Fruit fly (Drosophila melanogaster): ENCODE results near the gene CG45089.

CG45089 gene

DNA sequence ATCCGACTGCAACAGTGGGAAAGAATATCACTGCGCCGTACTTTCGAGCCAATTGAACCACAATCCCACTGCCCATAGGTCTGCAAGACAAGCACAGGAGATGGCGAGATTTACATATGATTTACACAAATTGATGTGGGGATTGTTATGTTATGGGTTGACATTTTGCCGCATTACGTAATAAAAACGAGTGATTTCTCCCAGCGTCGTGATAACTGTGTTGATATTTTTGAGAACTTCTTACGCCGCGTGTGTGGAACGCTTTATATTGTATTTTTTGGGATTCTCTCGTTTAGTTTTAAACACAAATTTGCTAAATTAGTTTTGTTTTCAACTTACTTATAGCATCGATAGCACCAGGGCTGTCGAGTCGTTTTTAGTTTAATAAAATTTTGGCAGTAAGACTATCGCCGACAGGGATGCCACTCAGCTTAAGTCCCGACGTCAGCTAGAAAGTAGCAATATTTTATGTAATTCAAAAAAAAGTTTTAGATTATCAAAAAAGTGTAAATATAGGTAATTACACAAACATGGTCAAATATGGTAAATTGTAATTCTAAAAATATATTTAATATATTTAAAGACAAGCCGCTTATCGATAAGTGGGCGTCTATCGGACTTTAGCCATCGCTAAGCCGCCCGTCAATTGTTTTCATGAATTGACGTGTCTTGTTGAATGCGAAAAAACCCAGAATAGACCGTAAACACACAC, at the start of gene CG45089, which contains the start of the genes ND-MNLL and p115 (continued):
- TF ChIP-seq CG8388 (GFP tag; optimal IDR thresholded peaks at IDR 0.05) (peak; percentile 52), CG6683 (GFP tag; optimal IDR thresholded peaks at IDR 0.05) (peak; percentile 0), CG14014 (GFP tag; IDR thresholded peaks at IDR 0.05) (peak; percentile 47; the same call in 1 of the 2 replicates), CG30020 (tag; optimal IDR thresholded peaks at IDR 0.05) (peak; percentile 67), CG14710 (tag; optimal IDR thresholded peaks at IDR 0.05) (peak; percentile 77), nerfin-1 (tag; optimal IDR thresholded peaks at IDR 0.05) (peak; percentile 41), NC2β (GFP tag; optimal IDR thresholded peaks at IDR 0.05) (peak; percentile 12), CG15514 (GFP tag; optimal IDR thresholded peaks at IDR 0.05) (peak; percentile 66), CG14667 (GFP tag; IDR thresholded peaks at IDR 0.05) (peak; percentile 25; the same call in 1 of the 2 replicates), CG12659 (GFP tag; optimal IDR thresholded peaks at IDR 0.05) (peak; percentile 68), CG13894 (tag; optimal IDR thresholded peaks at IDR 0.05) (peak; percentile 72), Dp (GFP tag; optimal IDR thresholded peaks at IDR 0.05) (peak; percentile 35), amos (GFP tag; IDR thresholded peaks at IDR 0.05; ENCODE audit: partially characterized antibody) (peak; percentile 57), CG16815 (GFP tag; optimal IDR thresholded peaks at IDR 0.05) (peak; percentile 8), mirr (GFP tag; optimal IDR thresholded peaks at IDR 0.05) (no peak), CG33557 (GFP tag; optimal IDR thresholded peaks at IDR 0.05) (peak; percentile 29), HLH4C (GFP tag; IDR thresholded peaks at IDR 0.05; ENCODE audit: partially characterized antibody) (peak; percentile 45), ac (GFP tag; optimal IDR thresholded peaks at IDR 0.05) (no peak), Bgb (GFP tag; IDR thresholded peaks at IDR 0.05; ENCODE audit: partially characterized antibody) (peak; percentile 42), CG1603 (tag; optimal IDR thresholded peaks at IDR 0.05) (peak; percentile 27), Dll (GFP tag; IDR thresholded peaks at IDR 0.05; ENCODE audit: partially characterized antibody) (peak; percentile 83), unpg (GFP tag; optimal IDR thresholded peaks at IDR 0.05) (peak; percentile 60), CG4617 (GFP tag; optimal IDR thresholded peaks at IDR 0.05; ENCODE audit: borderline replicate concordance) (peak; percentile 56), Camta (GFP tag; optimal IDR thresholded peaks at IDR 0.05) (no peak), Atf3 (GFP tag; optimal IDR thresholded peaks at IDR 0.05) (no peak), Drgx (GFP tag; IDR thresholded peaks at IDR 0.05) (0 out of 2 replicates have a peak, but pooled peaks have one; percentile 20), emc (GFP tag; optimal IDR thresholded peaks at IDR 0.05) (no peak), chif (GFP tag; optimal IDR thresholded peaks at IDR 0.05) (peak in 1 of 2 experiments; percentile 31), gro (GFP tag; optimal IDR thresholded peaks at IDR 0.05) (peak; percentile 20), Vsx1 (GFP tag; optimal IDR thresholded peaks at IDR 0.05) (no peak), Asciz (GFP tag; optimal IDR thresholded peaks at IDR 0.05) (no peak), cato (GFP tag; optimal IDR thresholded peaks at IDR 0.05; ENCODE audit: borderline replicate concordance) (peak; percentile 26), CG10462 (GFP tag; optimal IDR thresholded peaks at IDR 0.05) (peak; percentile 24), D (optimal IDR thresholded peaks at IDR 0.05) (no peak), D (GFP tag; optimal IDR thresholded peaks at IDR 0.05) (no peak), CG18011 (GFP tag; optimal IDR thresholded peaks at IDR 0.05) (peak; percentile 29), ham (GFP tag; IDR thresholded peaks at IDR 0.05) (no peak), CG7786 (GFP tag; optimal IDR thresholded peaks at IDR 0.05) (peak; percentile 11), CG17361 (GFP tag; IDR thresholded peaks at IDR 0.05) (peak; percentile 61), Fer3 (tag; optimal IDR thresholded peaks at IDR 0.05) (peak; percentile 47), HHEX (GFP tag; optimal IDR thresholded peaks at IDR 0.05) (peak; percentile 18), CG2712 (tag; optimal IDR thresholded peaks at IDR 0.05) (peak; percentile 81), Doc3 (GFP tag; IDR thresholded peaks at IDR 0.05; ENCODE audit: partially characterized antibody) (0 out of 3 replicates have a peak, but pooled peaks have one; percentile 48), crc (GFP tag; optimal IDR thresholded peaks at IDR 0.05) (no peak), sr (GFP tag; IDR thresholded peaks at IDR 0.05) (no peak), Lpt (GFP tag; optimal IDR thresholded peaks at IDR 0.05) (no peak), eyg (GFP tag; optimal IDR thresholded peaks at IDR 0.05) (no peak), CG4730 (GFP tag; IDR thresholded peaks at IDR 0.05) (no peak)

Measured in whole organism, embryonic.